Worm (Caenorhabditis elegans) whole organism, L2 larva: Measurements from ENCODE around the gene rab-33.
A peak's percentile ranks its signal among the peaks of the same experiment; 100 is the strongest.

Experiments used
- F13H6.1 ChIP-seq: sonication (generic microtip); optimal IDR thresholded peaks from 2 replicates; lab custom pipeline; 2016; ENCODE audit warnings: missing genetic modification characterization, missing compliant biosample characterization
- Y55F3AM.14 ChIP-seq: fragments of 200-800 bp; sonication (Bioruptor generic); optimal IDR thresholded peaks from 2 replicates; lab custom pipeline; 2018; ENCODE audit warnings: mild to moderate bottlenecking, missing genetic modification characterization, missing compliant biosample characterization
- alr-1 ChIP-seq: fragments of 150-350 bp; optimal IDR thresholded peaks from 2 replicates; lab custom pipeline; 2014; ENCODE audit warnings: missing biosample characterization, missing genetic modification characterization
- aly-2 ChIP-seq: fragments of 150-350 bp; optimal IDR thresholded peaks from 2 replicates; lab custom pipeline; 2014; ENCODE audit warnings: missing biosample characterization, missing genetic modification characterization
- ama-1 ChIP-seq: fragments of 150-350 bp; optimal IDR thresholded peaks from 2 replicates; lab custom pipeline; 2018; ENCODE audit warnings: inconsistent platforms
- blmp-1 ChIP-seq: sonication (generic microtip); optimal IDR thresholded peaks from 2 replicates; lab custom pipeline; 2017; ENCODE audit warnings: missing genetic modification characterization, mild to moderate bottlenecking, missing compliant biosample characterization, antibody characterized with exemption, moderate library complexity; ENCODE audit not compliant: insufficient read depth
- ceh-16 ChIP-seq: fragments of 150-350 bp; optimal IDR thresholded peaks from 2 replicates; lab custom pipeline; 2014; ENCODE audit warnings: missing biosample characterization, missing genetic modification characterization
- ceh-82 ChIP-seq: fragments of 150-350 bp; optimal IDR thresholded peaks from 2 replicates; lab custom pipeline; 2014; ENCODE audit warnings: missing biosample characterization, missing genetic modification characterization
- crh-2 ChIP-seq: sonication (generic microtip); optimal IDR thresholded peaks from 2 replicates; lab custom pipeline; 2017; ENCODE audit warnings: missing biosample characterization, missing genetic modification characterization
- dmd-4 ChIP-seq: sonication (generic microtip); optimal IDR thresholded peaks from 2 replicates; lab custom pipeline; 2017; ENCODE audit warnings: missing biosample characterization, missing genetic modification characterization
- egl-27 ChIP-seq: sonication (generic microtip); optimal IDR thresholded peaks from 3 replicates; lab custom pipeline; 2017; ENCODE audit warnings: missing biosample characterization, missing genetic modification reagents, missing genetic modification characterization
- elt-1 ChIP-seq: fragments of 150-350 bp; optimal IDR thresholded peaks from 2 replicates; lab custom pipeline; 2014; ENCODE audit warnings: missing biosample characterization, missing genetic modification characterization
- fos-1 ChIP-seq: fragments of 150-350 bp; optimal IDR thresholded peaks from 2 replicates; lab custom pipeline; 2014; ENCODE audit warnings: missing biosample characterization, missing genetic modification characterization
- gmeb-1 ChIP-seq: fragments of 150-350 bp; optimal IDR thresholded peaks from 2 replicates; lab custom pipeline; 2014; ENCODE audit warnings: missing biosample characterization, missing genetic modification characterization
- lin-11 ChIP-seq: fragments of 150-350 bp; sonication (generic microtip); optimal IDR thresholded peaks from 2 replicates; lab custom pipeline; 2014; ENCODE audit warnings: missing biosample characterization, missing genetic modification characterization, inconsistent platforms, mixed read lengths
- lin-39 ChIP-seq: fragments of 150-350 bp; optimal IDR thresholded peaks from 2 replicates; lab custom pipeline; 2014; ENCODE audit warnings: missing biosample characterization, missing genetic modification reagents, missing genetic modification characterization
- lsy-2 ChIP-seq, 2 experiments: fragments of 150-350 bp in 1 of 2; sonication (generic microtip) in 1 of 2; optimal IDR thresholded peaks; 2 replicates each; lab custom pipeline; 2014 to 2017; ENCODE audit warnings: missing biosample characterization in 2 of 2, missing genetic modification characterization in 2 of 2
- mab-5 ChIP-seq: fragments of 150-350 bp; optimal IDR thresholded peaks from 2 replicates; lab custom pipeline; 2014; ENCODE audit warnings: missing biosample characterization, missing genetic modification characterization
- mbf-1 ChIP-seq: sonication (generic microtip); optimal IDR thresholded peaks from 2 replicates; lab custom pipeline; 2017; ENCODE audit warnings: missing biosample characterization, missing genetic modification characterization
- mdl-1 ChIP-seq, 2 experiments: fragments of 150-350 bp in 1 of 2; sonication (generic microtip) in 1 of 2; optimal IDR thresholded peaks; 2 replicates each; lab custom pipeline; 2017; ENCODE audit warnings: missing biosample characterization in 2 of 2, missing genetic modification characterization in 2 of 2
- nhr-10 ChIP-seq: sonication (generic microtip); optimal IDR thresholded peaks from 2 replicates; lab custom pipeline; 2017; ENCODE audit warnings: missing biosample characterization, missing genetic modification characterization
- nhr-11 ChIP-seq: fragments of 150-350 bp; optimal IDR thresholded peaks from 2 replicates; lab custom pipeline; 2014; ENCODE audit warnings: missing biosample characterization, missing genetic modification characterization
- nhr-129 ChIP-seq: fragments of 150-350 bp; optimal IDR thresholded peaks from 2 replicates; lab custom pipeline; 2014; ENCODE audit warnings: missing biosample characterization, missing genetic modification characterization
- nhr-21 ChIP-seq: fragments of 150-350 bp; optimal IDR thresholded peaks from 2 replicates; lab custom pipeline; 2014; ENCODE audit warnings: missing biosample characterization, missing genetic modification characterization
- nhr-23 ChIP-seq: fragments of 150-350 bp; optimal IDR thresholded peaks from 2 replicates; lab custom pipeline; 2014; ENCODE audit warnings: missing biosample characterization, missing genetic modification reagents, missing genetic modification characterization
- nhr-237 ChIP-seq: fragments of 150-350 bp; optimal IDR thresholded peaks from 2 replicates; lab custom pipeline; 2014; ENCODE audit warnings: missing biosample characterization, missing genetic modification characterization
- nhr-25 ChIP-seq: fragments of 150-350 bp; sonication (generic microtip); optimal IDR thresholded peaks from 3 replicates; lab custom pipeline; 2014; ENCODE audit warnings: missing biosample characterization, missing genetic modification characterization
- nhr-6 ChIP-seq: fragments of 150-350 bp; optimal IDR thresholded peaks from 2 replicates; lab custom pipeline; 2014; ENCODE audit warnings: missing biosample characterization, missing genetic modification characterization
- nhr-77 ChIP-seq: fragments of 150-350 bp; optimal IDR thresholded peaks from 2 replicates; lab custom pipeline; 2014; ENCODE audit warnings: missing biosample characterization, missing genetic modification characterization
- peb-1 ChIP-seq: fragments of 150-350 bp; optimal IDR thresholded peaks from 2 replicates; lab custom pipeline; 2014; ENCODE audit warnings: missing biosample characterization, missing genetic modification characterization
- sem-4 ChIP-seq: fragments of 150-350 bp; optimal IDR thresholded peaks from 2 replicates; lab custom pipeline; 2014; ENCODE audit warnings: missing biosample characterization, missing genetic modification reagents, missing genetic modification characterization
- sma-3 ChIP-seq: sonication (generic microtip); optimal IDR thresholded peaks from 2 replicates; lab custom pipeline; 2016; ENCODE audit warnings: missing genetic modification reagents, missing genetic modification characterization, missing compliant biosample characterization
- sma-9 ChIP-seq, 2 experiments: fragments of 150-350 bp in 1 of 2; sonication (generic microtip) in 1 of 2; optimal IDR thresholded peaks; 2 replicates each; lab custom pipeline; 2014 to 2016; ENCODE audit warnings: missing genetic modification characterization in 2 of 2, mild to moderate bottlenecking in 1 of 2, missing biosample characterization in 1 of 2, missing compliant biosample characterization in 1 of 2, missing genetic modification reagents in 1 of 2, moderate library complexity in 1 of 2
- snpc-4 ChIP-seq: fragments of 150-350 bp; optimal IDR thresholded peaks from 2 replicates; lab custom pipeline; 2014; ENCODE audit warnings: missing biosample characterization, missing genetic modification characterization
- unc-39 ChIP-seq: fragments of 150-350 bp; optimal IDR thresholded peaks from 2 replicates; lab custom pipeline; 2014; ENCODE audit warnings: missing biosample characterization, missing genetic modification characterization
- unc-55 ChIP-seq: fragments of 150-350 bp; sonication (generic microtip); optimal IDR thresholded peaks from 3 replicates; lab custom pipeline; 2014; ENCODE audit warnings: missing biosample characterization, missing genetic modification reagents, missing genetic modification characterization
- unc-62 ChIP-seq: fragments of 150-350 bp; optimal IDR thresholded peaks from 2 replicates; lab custom pipeline; 2014; ENCODE audit warnings: missing biosample characterization, missing genetic modification reagents, missing genetic modification characterization
- zag-1 ChIP-seq: fragments of 150-350 bp; optimal IDR thresholded peaks from 2 replicates; lab custom pipeline; 2014; ENCODE audit warnings: missing biosample characterization, missing genetic modification characterization
- ztf-1 ChIP-seq: fragments of 200-800 bp; sonication (Bioruptor generic); conservative IDR thresholded peaks from 2 replicates; pipeline ENCODE4 v1.3.6; 2022; ENCODE audit warnings: missing genetic modification characterization, missing compliant biosample characterization
- ztf-11 ChIP-seq: sonication (generic microtip); optimal IDR thresholded peaks from 2 replicates; lab custom pipeline; 2017; ENCODE audit warnings: missing biosample characterization, missing genetic modification characterization
- ztf-4 ChIP-seq: fragments of 150-350 bp; optimal IDR thresholded peaks from 2 replicates; lab custom pipeline; 2014; ENCODE audit warnings: missing biosample characterization, missing genetic modification characterization

The rab-33 gene

ce11 chrIII:10536087-10536723 is 32.6 kb upstream of the rab-33 start:
- TF ChIP-seq snpc-4 (tag; lab: Kevin White, UChicago) (peak; percentile 30), nhr-21 (tag; lab: Kevin White, UChicago) (no peak), zag-1 (tag; lab: Kevin White, UChicago) (no peak)

- TF ChIP-seq ama-1 (no peak), peb-1 (tag; lab: Kevin White, UChicago) (no peak), nhr-11 (tag; lab: Kevin White, UChicago) (no peak), zag-1 (tag; lab: Kevin White, UChicago) (no peak), sma-3 (no peak), ztf-4 (tag; lab: Kevin White, UChicago) (no peak), alr-1 (tag; lab: Kevin White, UChicago) (no peak), nhr-21 (tag; lab: Kevin White, UChicago) (no peak), crh-2 (no peak), dmd-4 (tag; lab: Kevin White, UChicago) (no peak), nhr-23 (tag; lab: Kevin White, UChicago) (no peak), ceh-16 (no peak), ztf-11 (tag; lab: Kevin White, UChicago) (no peak), nhr-129 (no peak), fos-1 (tag; lab: Kevin White, UChicago) (no peak), mbf-1 (tag; lab: Kevin White, UChicago) (no peak), sem-4 (no peak), F13H6.1 (tag; lab: Kevin White, UChicago) (no peak), egl-27 (tag; lab: Kevin White, UChicago) (no peak)
- TF ChIP-seq, all 48 proteins: peak for 0
Observed at ce11 chrIII:10535226-10535625, 31.6 kb upstream of the rab-33 start, which contains the start of gene hpd-1. Gene hpd-1 (plus strand): TSS chrIII:10535526.

- peak; percentile 56 for TF ChIP-seq Y55F3AM.14 (GFP tag; lab: Kevin White, UChicago)
- TF ChIP-seq zag-1 (tag; lab: Kevin White, UChicago) = no peak
- peak; percentile 76 for TF ChIP-seq sma-9 (GFP tag; optimal IDR thresholded peaks at IDR 0.05; lab: Kevin White, UChicago)
- no peak for TF ChIP-seq sma-9 (tag; optimal IDR thresholded peaks at IDR 0.05; lab: Kevin White, UChicago)
- TF ChIP-seq sma-3 = peak; percentile 58
- TF ChIP-seq nhr-21 (tag; lab: Kevin White, UChicago) = peak; percentile 73
- peak; percentile 88 for TF ChIP-seq nhr-129
- TF ChIP-seq fos-1 (tag; lab: Kevin White, UChicago) = peak; percentile 49
- peak; percentile 21 for TF ChIP-seq gmeb-1 (tag; lab: Kevin White, UChicago)
- peak; percentile 50 for TF ChIP-seq F13H6.1 (tag; lab: Kevin White, UChicago)
- peak; percentile 58 for TF ChIP-seq nhr-25 (tag; lab: Kevin White, UChicago)
- TF ChIP-seq lsy-2 (tag; optimal IDR thresholded peaks at IDR 0.05; lab: Kevin White, UChicago) = peak in 1 of 2 experiments; percentile 13
- no peak for TF ChIP-seq ztf-1 (GFP tag; lab: Robert Waterston, UW)
- TF ChIP-seq lin-11 = no peak
- no peak for TF ChIP-seq unc-39 (tag; lab: Kevin White, UChicago)
- TF ChIP-seq ama-1 = peak; percentile 43
- no peak for TF ChIP-seq ceh-16
- peak; percentile 39 for TF ChIP-seq blmp-1 (tag; lab: Kevin White, UChicago)
- TF ChIP-seq mdl-1 (tag; optimal IDR thresholded peaks at IDR 0.05; lab: Kevin White, UChicago) = peak; percentile 72 to 81
Observed at ce11 chrIII:10534191-10534590, 30.5 kb upstream of the rab-33 start.

DNA sequence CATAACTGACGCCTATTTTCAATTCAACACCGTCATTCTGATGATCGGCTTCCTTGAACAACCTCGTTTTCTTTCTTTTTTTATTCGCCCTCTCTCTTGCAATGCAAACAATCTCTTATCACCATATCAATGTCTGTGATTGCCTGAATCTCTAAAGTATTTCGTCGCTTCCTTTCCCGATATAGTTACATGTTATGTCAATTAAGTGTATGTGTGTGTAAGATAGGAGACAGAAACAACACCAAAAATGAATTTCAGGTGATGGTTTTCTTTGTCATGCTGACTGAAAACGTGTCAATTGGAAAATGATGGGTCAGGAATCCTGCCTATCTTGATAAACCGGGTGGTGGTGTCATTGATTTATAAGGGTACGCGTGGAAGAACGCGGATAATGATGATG is 29.7 kb upstream of the rab-33 start:
- TF ChIP-seq nhr-23 (tag; lab: Kevin White, UChicago) (no peak), mdl-1 (tag; optimal IDR thresholded peaks at IDR 0.05; lab: Kevin White, UChicago) (no peak), unc-39 (tag; lab: Kevin White, UChicago) (no peak), elt-1 (tag; lab: Kevin White, UChicago) (no peak), nhr-6 (tag; lab: Kevin White, UChicago) (no peak), ceh-82 (tag; lab: Kevin White, UChicago) (no peak), snpc-4 (tag; lab: Kevin White, UChicago) (no peak), ztf-11 (tag; lab: Kevin White, UChicago) (no peak), sma-9 (GFP tag; optimal IDR thresholded peaks at IDR 0.05; lab: Kevin White, UChicago) (peak; percentile 67), sma-9 (tag; optimal IDR thresholded peaks at IDR 0.05; lab: Kevin White, UChicago) (no peak), nhr-77 (no peak), unc-55 (GFP tag; lab: Kevin White, UChicago) (no peak), alr-1 (tag; lab: Kevin White, UChicago) (no peak), Y55F3AM.14 (GFP tag; lab: Kevin White, UChicago) (no peak), lin-39 (tag; lab: Kevin White, UChicago) (no peak), peb-1 (tag; lab: Kevin White, UChicago) (no peak), lin-11 (no peak), mab-5 (tag; lab: Kevin White, UChicago) (no peak), F13H6.1 (tag; lab: Kevin White, UChicago) (peak; percentile 19), unc-62 (GFP tag; lab: Kevin White, UChicago) (no peak), sem-4 (no peak), ztf-1 (GFP tag; lab: Robert Waterston, UW) (no peak), nhr-237 (tag; lab: Kevin White, UChicago) (no peak), gmeb-1 (tag; lab: Kevin White, UChicago) (peak; percentile 57), sma-3 (peak; percentile 55), aly-2 (tag; lab: Kevin White, UChicago) (no peak), fos-1 (tag; lab: Kevin White, UChicago) (peak; percentile 96), nhr-10 (no peak), ama-1 (no peak), nhr-25 (tag; lab: Kevin White, UChicago) (peak; percentile 27), dmd-4 (tag; lab: Kevin White, UChicago) (no peak), nhr-11 (tag; lab: Kevin White, UChicago) (no peak), zag-1 (tag; lab: Kevin White, UChicago) (no peak), lsy-2 (tag; optimal IDR thresholded peaks at IDR 0.05; lab: Kevin White, UChicago) (no peak), egl-27 (tag; lab: Kevin White, UChicago) (no peak)
